Fruit fly (Drosophila melanogaster): ENCODE results near the gene mRpS26.

Gene mRpS26

dm6 chr3L:18137197-18137596 lies 30.8 kb downstream of the mRpS26 start:
- TF ChIP-seq Dll (optimal IDR thresholded peaks at IDR 0.05) (no peak), EcR (GFP tag; optimal IDR thresholded peaks at IDR 0.05) (no peak), usp (GFP tag; optimal IDR thresholded peaks at IDR 0.05) (no peak), CG8478 (optimal IDR thresholded peaks at IDR 0.05) (no peak), psq (optimal IDR thresholded peaks at IDR 0.05) (no peak), pan (optimal IDR thresholded peaks at IDR 0.05) (no peak)

dm6 chr3L:18138280-18138679 lies 31.9 kb downstream of the mRpS26 start:
- TF ChIP-seq EcR (GFP tag; optimal IDR thresholded peaks at IDR 0.05) (no peak), psq (optimal IDR thresholded peaks at IDR 0.05) (no peak), CG8478 (optimal IDR thresholded peaks at IDR 0.05) (no peak), pan (optimal IDR thresholded peaks at IDR 0.05) (no peak), Dll (optimal IDR thresholded peaks at IDR 0.05) (no peak), usp (GFP tag; optimal IDR thresholded peaks at IDR 0.05) (no peak)

DNA sequence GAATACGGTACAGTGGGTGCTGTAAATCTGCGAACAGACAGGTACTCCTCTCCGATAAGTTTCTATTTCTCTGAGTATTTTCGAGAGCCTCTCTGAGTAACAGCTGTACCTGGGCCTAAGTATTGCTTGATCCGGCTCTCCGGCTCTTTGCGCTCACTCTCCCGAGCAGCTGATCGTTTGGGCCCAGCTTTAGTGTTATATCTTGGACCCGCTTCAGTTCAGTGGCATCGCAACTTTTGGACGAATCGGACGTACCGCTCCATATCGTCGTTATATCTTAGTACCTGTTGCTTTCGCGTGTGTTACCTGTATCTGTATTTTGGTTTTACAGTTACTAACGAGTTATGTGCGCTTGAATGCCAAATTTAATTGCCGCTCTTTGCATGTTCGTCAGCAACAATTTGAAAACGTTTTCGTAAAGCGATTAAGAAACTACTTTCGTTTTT lies 32.8 kb downstream of the mRpS26 start, which contains the start of gene geko:
Gene geko, plus strand, starts transcription at position 219 of the 446 bp plus-strand sequence.
- peak in 1 of 2 experiments; percentile 56 for TF ChIP-seq EcR (GFP tag; optimal IDR thresholded peaks at IDR 0.05)
- no peak for TF ChIP-seq psq (optimal IDR thresholded peaks at IDR 0.05)

dm6 chr3L:18142969-18143368 lies 36.6 kb downstream of the mRpS26 start:
- TF ChIP-seq usp (GFP tag; optimal IDR thresholded peaks at IDR 0.05) (no peak), psq (optimal IDR thresholded peaks at IDR 0.05) (no peak), Dll (optimal IDR thresholded peaks at IDR 0.05) (no peak), pan (optimal IDR thresholded peaks at IDR 0.05) (no peak), CG8478 (optimal IDR thresholded peaks at IDR 0.05) (no peak)

DNA sequence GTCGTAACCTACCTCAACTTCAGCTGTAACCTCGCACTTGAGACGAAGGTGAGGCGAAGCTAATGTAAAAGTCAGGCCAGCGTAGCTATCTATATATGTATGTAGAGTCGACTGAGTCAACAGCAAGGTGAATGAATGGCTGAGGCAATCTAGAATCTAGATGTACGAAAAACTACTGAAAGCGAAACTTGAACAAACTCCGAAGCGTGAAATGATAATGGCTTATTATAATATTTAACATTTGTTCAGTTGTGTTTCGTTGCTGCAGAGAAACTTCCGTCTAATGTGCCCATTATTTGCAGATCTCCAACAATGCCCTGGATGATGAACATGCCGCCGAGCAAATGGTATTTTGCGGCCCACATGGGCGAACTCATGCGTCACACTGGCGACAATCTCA lies 38.2 kb downstream of the mRpS26 start:
- TF ChIP-seq usp (GFP tag; optimal IDR thresholded peaks at IDR 0.05) (no peak), EcR (GFP tag; optimal IDR thresholded peaks at IDR 0.05) (no peak), CG8478 (optimal IDR thresholded peaks at IDR 0.05) (no peak), pan (optimal IDR thresholded peaks at IDR 0.05) (no peak), psq (optimal IDR thresholded peaks at IDR 0.05) (no peak), Dll (optimal IDR thresholded peaks at IDR 0.05) (no peak)

DNA sequence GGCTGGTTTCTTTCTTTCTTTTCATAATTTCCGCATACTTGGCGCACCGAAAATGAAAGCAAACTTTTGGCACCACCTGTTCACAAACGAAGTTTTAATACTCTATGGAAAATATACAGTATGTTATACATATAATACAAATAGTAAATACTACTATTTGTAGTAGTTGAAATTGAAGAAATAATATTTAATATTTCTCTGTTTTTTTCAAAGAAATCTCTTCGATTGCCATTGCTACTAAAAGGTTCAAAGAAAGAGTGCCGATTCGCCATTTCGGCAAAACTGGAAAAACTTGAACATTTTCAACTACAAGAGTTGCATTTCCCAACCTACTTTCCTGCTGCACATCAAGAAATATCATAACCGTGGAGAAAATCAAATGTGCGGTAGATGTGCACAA lies 40.5 kb downstream of the mRpS26 start:
- TF ChIP-seq EcR (GFP tag; optimal IDR thresholded peaks at IDR 0.05) (no peak), usp (GFP tag; optimal IDR thresholded peaks at IDR 0.05) (no peak), CG8478 (optimal IDR thresholded peaks at IDR 0.05) (no peak), pan (optimal IDR thresholded peaks at IDR 0.05) (no peak), Dll (optimal IDR thresholded peaks at IDR 0.05) (no peak)

DNA sequence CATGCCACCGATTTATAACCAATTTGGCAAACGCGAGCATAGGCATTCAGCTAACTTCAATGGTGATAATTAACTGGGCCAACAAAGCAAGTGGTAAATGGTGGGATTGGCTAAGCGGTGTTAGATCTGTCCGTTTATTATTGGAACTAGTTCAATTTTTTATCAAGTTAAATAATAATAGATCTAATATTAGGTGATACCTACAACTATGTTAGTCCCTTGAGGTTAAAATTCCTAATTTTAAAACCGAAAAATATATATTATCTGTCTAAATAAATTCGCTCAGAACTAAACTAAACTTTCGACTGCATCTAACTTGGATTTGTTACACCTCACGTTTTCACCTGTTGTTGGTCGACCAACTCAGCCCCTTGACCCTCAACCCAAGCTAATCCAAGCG lies 41.2 kb downstream of the mRpS26 start:
- TF ChIP-seq CG8478 (optimal IDR thresholded peaks at IDR 0.05) (no peak), EcR (GFP tag; optimal IDR thresholded peaks at IDR 0.05) (no peak)

- TF ChIP-seq psq (optimal IDR thresholded peaks at IDR 0.05), result no peak
- TF ChIP-seq usp (GFP tag; optimal IDR thresholded peaks at IDR 0.05), result no peak
- TF ChIP-seq EcR (GFP tag; optimal IDR thresholded peaks at IDR 0.05), result no peak
- no peak for TF ChIP-seq Dll (optimal IDR thresholded peaks at IDR 0.05)
- TF ChIP-seq pan (optimal IDR thresholded peaks at IDR 0.05), result no peak
- TF ChIP-seq CG8478 (optimal IDR thresholded peaks at IDR 0.05), result no peak
Observed at dm6 chr3L:18148418-18148973, 42.1 kb downstream of the mRpS26 start, which contains the start of gene CG7330. Gene CG7330, plus strand, starts transcription at chr3L:18148923.

dm6 chr3L:18154140-18154539 lies 47.8 kb downstream of the mRpS26 start:
- TF ChIP-seq CG8478 (optimal IDR thresholded peaks at IDR 0.05) (no peak), EcR (GFP tag; optimal IDR thresholded peaks at IDR 0.05) (no peak), psq (optimal IDR thresholded peaks at IDR 0.05) (no peak), usp (GFP tag; optimal IDR thresholded peaks at IDR 0.05) (no peak), pan (optimal IDR thresholded peaks at IDR 0.05) (no peak), Dll (optimal IDR thresholded peaks at IDR 0.05) (no peak)

Measured in whole organism.